Worm (Caenorhabditis elegans) whole organism, L4/young adult: Measurements from ENCODE around the gene eif-2Bepsilon.

ENCODE experiments used
- W03F9.2 ChIP-seq: fragments of 150-350 bp; optimal IDR thresholded peaks from 2 replicates; lab custom pipeline; 2014; ENCODE audit warnings: missing biosample characterization, missing genetic modification characterization
- dao-5 ChIP-seq: sonication (generic microtip); optimal IDR thresholded peaks from 2 replicates; lab custom pipeline; 2016; ENCODE audit warnings: missing genotype, missing genetic modification characterization, moderate library complexity, missing compliant biosample characterization
- him-1 ChIP-seq: sonication (generic microtip); optimal IDR thresholded peaks from 2 replicates; lab custom pipeline; 2016; ENCODE audit warnings: missing genotype, missing genetic modification reagents, missing genetic modification characterization, missing compliant biosample characterization

eif-2Bepsilon gene

DNA sequence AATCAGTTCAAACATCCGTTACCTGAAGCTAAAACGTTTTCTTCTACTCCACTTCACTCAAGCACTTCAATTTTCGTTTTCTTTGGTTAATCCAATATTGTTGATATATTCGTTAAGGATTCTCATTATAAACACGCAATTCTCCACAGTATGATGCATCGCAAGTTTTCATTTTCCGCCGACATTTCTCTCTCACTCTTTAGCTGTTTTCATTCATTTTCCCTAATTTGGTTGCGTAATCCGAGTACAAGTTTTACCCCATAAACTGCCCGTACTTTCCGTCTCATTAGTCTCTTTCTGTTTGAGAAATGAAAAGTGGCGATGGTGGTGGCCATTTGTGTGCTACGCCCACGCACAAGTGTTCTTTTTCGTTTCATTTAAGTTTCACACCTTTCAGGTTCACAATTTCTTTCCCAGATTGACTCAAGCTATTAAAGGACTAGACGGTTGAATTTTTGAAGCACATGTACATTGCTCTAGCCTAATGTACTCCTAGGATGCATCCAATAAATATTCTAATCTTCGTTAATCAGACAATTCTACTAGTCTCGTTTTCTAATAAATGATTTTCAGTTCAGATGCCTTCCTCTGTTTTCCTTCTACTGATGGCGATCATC lies 29.8 kb downstream of the eif-2Bepsilon start, which contains the start of gene C34C6.3:
C34C6.3 (plus strand) TSS at position 567 of the 617 bp plus-strand sequence.
- TF ChIP-seq dao-5 (no peak), him-1 (tag; lab: Kevin White, UChicago) (no peak), W03F9.2 (tag; lab: Kevin White, UChicago) (no peak)

DNA sequence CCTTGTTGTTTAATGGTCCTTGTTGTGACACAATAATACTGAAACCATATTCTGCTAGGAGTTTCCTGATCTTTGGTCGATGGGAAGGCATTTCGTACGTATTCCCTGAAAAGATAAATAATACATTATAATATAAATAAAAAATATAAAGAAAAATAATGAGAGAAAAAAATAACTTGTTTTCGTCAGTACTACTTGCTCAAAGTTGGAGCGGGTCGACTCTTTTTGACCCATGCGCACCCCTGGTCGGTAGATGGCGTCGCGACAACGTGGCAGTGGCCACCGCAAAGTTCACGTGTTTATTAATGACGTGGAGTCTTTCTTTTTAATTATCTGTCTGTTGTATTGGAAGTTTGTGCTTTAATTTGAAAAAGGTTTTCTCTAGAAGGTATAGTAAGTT lies 34.1 kb downstream of the eif-2Bepsilon start, which contains the start of gene C34C6.10:
C34C6.10 (minus strand) TSS at position 101 of the 400 bp plus-strand sequence.
- TF ChIP-seq W03F9.2 (tag; lab: Kevin White, UChicago) (no peak), dao-5 (no peak), him-1 (tag; lab: Kevin White, UChicago) (no peak)

DNA sequence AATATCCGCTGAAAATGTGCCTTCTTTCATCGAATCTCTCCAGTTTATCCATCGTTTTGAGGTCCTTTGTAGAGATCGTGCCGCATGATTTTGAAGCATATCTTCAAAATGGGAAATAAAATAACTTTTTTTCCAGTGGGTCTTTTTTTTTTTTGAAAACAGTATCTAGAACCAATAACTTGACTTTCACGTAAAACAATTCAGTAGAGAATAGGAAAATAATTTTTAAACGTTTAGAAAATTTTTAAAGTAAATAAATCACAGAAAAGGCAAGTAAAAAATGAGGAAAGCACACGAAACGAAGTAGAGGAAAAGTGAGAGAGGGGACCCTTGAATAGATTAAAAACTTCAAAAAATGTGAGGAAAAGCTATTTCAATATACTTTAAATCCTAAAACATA lies 37.2 kb downstream of the eif-2Bepsilon start, which contains the start of gene chdh-1:
chdh-1 (minus strand) TSS at position 101 of the 400 bp plus-strand sequence.
- TF ChIP-seq him-1 (tag; lab: Kevin White, UChicago): no peak
- TF ChIP-seq W03F9.2 (tag; lab: Kevin White, UChicago): no peak

DNA sequence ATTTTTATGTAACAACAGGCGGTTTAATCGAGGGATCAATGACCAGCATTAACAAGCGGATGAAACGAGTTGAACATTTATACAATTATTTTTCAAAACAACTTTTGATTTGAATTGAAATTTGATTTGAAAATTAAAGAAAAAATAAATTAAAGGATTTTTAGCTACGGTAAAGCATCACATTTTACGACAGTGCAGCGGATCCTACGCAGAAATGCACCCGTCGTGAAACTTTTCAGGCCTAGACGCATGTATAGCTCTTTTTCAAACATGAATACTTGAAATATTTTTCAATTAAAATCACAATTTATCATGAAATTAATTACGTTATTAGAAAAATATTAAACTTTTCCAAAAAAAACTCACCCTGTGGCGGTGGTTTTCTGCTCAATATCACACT lies 39.4 kb downstream of the eif-2Bepsilon start:
- TF ChIP-seq W03F9.2 (tag; lab: Kevin White, UChicago): no peak
- TF ChIP-seq him-1 (tag; lab: Kevin White, UChicago): no peak
- TF ChIP-seq dao-5: no peak

DNA sequence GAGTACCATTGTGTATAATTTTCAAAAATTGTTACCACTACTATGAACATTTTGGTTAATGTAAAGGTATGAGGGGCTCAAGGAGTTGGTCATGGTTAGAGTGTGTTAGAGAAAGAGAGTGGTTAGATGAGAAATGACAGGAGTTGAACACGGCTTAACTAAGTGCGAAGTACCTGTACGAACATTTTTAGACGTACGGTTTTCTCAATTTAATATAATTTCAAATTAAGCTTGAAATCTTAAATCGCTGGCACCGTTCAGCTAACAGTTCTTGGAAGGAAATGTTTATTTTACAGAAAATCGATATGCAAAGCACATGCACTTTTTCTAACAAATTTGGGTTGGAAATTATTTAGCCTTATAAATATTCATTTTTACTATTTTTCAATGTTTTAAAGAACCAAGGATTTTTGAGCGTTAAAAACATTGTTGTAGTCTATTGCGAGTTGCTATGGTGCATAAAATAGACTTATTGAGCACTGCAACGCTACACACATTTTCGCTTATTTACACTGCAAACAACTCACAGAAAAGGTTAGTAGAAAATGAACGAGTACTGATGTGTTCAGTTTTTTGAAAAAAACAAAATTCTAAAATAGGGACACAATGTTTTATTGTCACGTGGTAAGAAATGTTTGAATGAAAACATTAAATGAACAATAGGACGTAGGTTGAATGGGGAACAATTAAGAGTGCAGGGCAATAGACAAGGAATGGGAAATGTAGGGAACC lies 40.1 kb downstream of the eif-2Bepsilon start, which contains the start of gene sphk-1:
sphk-1 (minus strand) TSS at position 51 of the 732 bp plus-strand sequence.
- TF ChIP-seq dao-5: no peak
- no peak for TF ChIP-seq W03F9.2 (tag; lab: Kevin White, UChicago)
- no peak for TF ChIP-seq him-1 (tag; lab: Kevin White, UChicago)

DNA sequence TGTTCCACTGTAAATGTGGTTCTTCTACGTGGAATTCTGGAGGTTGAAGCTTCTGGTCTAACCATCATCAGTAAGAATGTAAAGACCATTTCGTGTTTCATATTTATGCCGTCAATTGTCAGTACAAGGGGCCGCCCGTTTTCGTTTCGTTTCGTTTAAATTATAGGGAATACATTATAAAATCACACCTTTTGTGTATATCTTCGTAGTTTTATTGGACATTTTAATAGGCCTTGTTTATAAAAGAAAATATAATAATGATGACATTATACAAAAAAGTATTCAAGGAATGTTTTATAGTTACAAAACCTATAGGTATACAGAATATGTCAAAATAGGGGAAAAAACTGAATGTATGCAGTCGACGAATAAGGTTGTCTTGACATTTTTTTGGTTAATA lies 42.1 kb downstream of the eif-2Bepsilon start, which contains the start of gene ceh-7:
ceh-7 (minus strand) TSS at position 101 of the 400 bp plus-strand sequence.
- no peak for TF ChIP-seq him-1 (tag; lab: Kevin White, UChicago)
- TF ChIP-seq W03F9.2 (tag; lab: Kevin White, UChicago): no peak
- TF ChIP-seq dao-5: no peak

DNA sequence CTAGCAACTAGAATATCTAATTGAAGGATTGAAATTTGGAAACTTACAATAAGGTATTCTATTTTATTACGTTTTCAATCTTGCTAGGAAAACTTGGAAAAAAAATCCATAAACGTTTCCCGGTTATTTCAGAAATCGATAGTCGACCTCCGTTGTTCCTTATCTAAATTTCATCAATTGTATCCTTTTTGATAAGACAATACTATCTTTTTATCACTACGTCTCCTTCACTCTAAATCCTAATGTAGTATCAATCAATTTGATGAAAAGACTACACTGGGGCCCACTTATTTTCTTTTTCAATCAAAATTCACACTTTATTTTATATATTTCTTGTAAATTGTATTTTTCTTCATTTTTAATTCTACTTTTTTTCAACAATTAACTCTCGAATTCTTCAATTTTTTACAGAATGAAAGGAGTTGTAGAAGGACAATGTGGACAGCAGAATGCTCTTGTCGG lies 42.8 kb downstream of the eif-2Bepsilon start, which contains the start of gene prx-5:
prx-5 (plus strand) TSS at position 412 of the 462 bp plus-strand sequence.
- TF ChIP-seq W03F9.2 (tag; lab: Kevin White, UChicago) (no peak), him-1 (tag; lab: Kevin White, UChicago) (no peak), dao-5 (no peak)

DNA sequence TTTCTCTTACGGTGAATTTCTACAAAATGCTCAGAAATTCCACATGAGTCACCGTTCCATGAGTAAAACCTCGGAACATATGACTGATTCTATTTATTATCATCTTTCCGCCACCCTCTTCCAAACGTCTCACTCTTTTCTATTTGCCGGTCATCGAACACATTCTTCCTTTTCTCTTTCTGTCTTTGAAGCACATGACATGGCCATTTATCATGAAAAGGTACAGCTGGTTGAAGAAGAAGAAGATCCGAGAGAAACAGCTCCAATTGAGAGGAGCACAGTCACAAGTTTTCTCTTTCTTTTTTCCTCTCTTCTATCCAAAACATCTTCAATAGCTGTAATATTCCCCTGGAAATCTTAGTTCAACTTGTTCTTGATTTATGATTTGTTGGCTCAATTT lies 45.4 kb downstream of the eif-2Bepsilon start, which contains the start of gene cup-16:
cup-16 (plus strand) TSS at position 132 of the 400 bp plus-strand sequence.
- no peak for TF ChIP-seq W03F9.2 (tag; lab: Kevin White, UChicago)
- TF ChIP-seq him-1 (tag; lab: Kevin White, UChicago): no peak
- TF ChIP-seq dao-5: no peak

DNA sequence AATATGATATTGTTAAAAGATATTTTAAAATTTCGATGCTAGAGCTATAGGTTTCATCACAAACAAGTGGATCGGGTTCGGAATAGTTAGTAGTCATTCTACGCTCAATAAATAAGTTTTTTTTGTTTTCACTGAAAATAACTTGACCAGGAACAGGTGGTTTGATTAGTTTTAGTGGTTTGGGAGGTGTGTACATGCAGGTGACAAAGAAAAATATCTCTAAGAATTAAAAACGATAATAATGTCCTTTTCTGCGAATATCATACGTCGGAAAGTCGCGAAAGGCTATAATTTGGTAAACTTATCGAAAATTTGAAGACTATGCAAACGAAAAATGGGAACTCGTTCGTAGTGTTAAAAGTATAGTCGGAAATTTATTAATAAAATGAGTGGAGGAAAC lies 48.6 kb downstream of the eif-2Bepsilon start, which contains the start of gene srg-15:
srg-15 (minus strand) TSS at position 101 of the 400 bp plus-strand sequence.
- no peak for TF ChIP-seq him-1 (tag; lab: Kevin White, UChicago)
- no peak for TF ChIP-seq W03F9.2 (tag; lab: Kevin White, UChicago)
- TF ChIP-seq dao-5: no peak
